Fruit fly (Drosophila melanogaster) whole organism, pupa: Measurements from ENCODE around the gene CG11436.

Experiments used
- CG13204 ChIP-seq: fragments of 200-800 bp; sonication (Bioruptor generic); optimal IDR thresholded peaks from 2 replicates; lab custom pipeline; 2018; ENCODE audit warnings: missing biosample characterization, mild to moderate bottlenecking, missing genetic modification characterization, moderate library complexity
- CG14655 ChIP-seq: fragments of 200-800 bp; sonication (Bioruptor generic); optimal IDR thresholded peaks from 3 replicates; lab custom pipeline; 2017; ENCODE audit warnings: mild to moderate bottlenecking, missing biosample characterization, missing genetic modification reagents, missing genetic modification characterization
- CG15710 ChIP-seq: fragments of 200-800 bp; sonication (Bioruptor generic); optimal IDR thresholded peaks from 2 replicates; lab custom pipeline; 2018; ENCODE audit warnings: missing biosample characterization, mild to moderate bottlenecking, missing genetic modification characterization, moderate library complexity
- CG17806 ChIP-seq: fragments of 200-800 bp; sonication (Bioruptor generic); optimal IDR thresholded peaks from 2 replicates; lab custom pipeline; 2018; ENCODE audit warnings: missing biosample characterization, mild to moderate bottlenecking, missing genetic modification characterization, moderate library complexity
- CG32121 ChIP-seq: fragments of 200-800 bp; sonication (Bioruptor generic); IDR thresholded peaks from 2 replicates; pipeline ENCODE4 v1.3.6; 2022; ENCODE audit warnings: missing biosample characterization, missing genetic modification characterization
- CG4496 ChIP-seq: fragments of 200-800 bp; sonication (Bioruptor generic); IDR thresholded peaks from 3 replicates; pipeline ENCODE4 v1.3.6; 2022; ENCODE audit warnings: missing biosample characterization, missing genetic modification characterization
- CG8301 ChIP-seq: fragments of 200-800 bp; sonication (Bioruptor generic); optimal IDR thresholded peaks from 2 replicates; lab custom pipeline; 2018; ENCODE audit warnings: missing biosample characterization, mild to moderate bottlenecking, missing genetic modification characterization
- D1 ChIP-seq: fragments of 200-800 bp; sonication (Bioruptor generic); optimal IDR thresholded peaks from 2 replicates; lab custom pipeline; 2018; ENCODE audit warnings: missing biosample characterization, mild to moderate bottlenecking, missing genetic modification characterization, moderate library complexity
- EcR ChIP-seq: fragments of 200-800 bp; sonication (Bioruptor generic); optimal IDR thresholded peaks from 3 replicates; lab custom pipeline; 2019; ENCODE audit warnings: missing biosample characterization, missing genetic modification characterization, mild to moderate bottlenecking, moderate library complexity, missing genetic modification reagents
- Pif1B ChIP-seq: fragments of 200-800 bp; sonication (Bioruptor generic); optimal IDR thresholded peaks from 3 replicates; lab custom pipeline; 2016; ENCODE audit warnings: missing biosample characterization, missing genetic modification characterization
- fd96Ca ChIP-seq: fragments of 200-800 bp; sonication (Bioruptor generic); IDR thresholded peaks from 3 replicates; pipeline ENCODE4 v1.3.6; 2022; ENCODE audit warnings: missing biosample characterization, missing genetic modification characterization
- gl ChIP-seq: fragments of 200-800 bp; sonication (Bioruptor generic); optimal IDR thresholded peaks from 2 replicates; lab custom pipeline; 2018; ENCODE audit warnings: missing biosample characterization, mild to moderate bottlenecking, missing genetic modification characterization

DNA sequence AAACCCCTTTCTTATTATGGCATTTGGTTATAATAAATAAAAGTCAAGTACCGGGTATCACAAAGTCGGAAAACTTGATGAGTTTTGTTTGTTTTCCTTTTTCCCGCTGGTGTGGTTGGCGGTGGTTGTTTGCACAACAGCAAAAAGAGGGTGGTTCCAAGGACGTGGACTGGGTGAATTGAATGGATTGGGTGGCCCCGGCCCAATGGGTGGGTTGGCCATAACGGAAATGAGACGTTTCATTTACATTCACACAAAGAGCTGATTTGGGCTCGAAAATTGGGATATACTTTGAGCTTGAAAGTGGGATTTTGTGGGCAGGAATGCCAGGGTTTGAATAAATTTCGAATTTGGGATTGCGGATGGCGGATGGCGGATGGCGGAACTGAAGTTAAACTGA, 30.8 kb downstream of the CG11436 start:
- TF ChIP-seq CG32121 (GFP tag; lab: Robert Waterston, UW) (no peak), CG4496 (GFP tag; lab: Robert Waterston, UW) (no peak), CG17806 (tag; lab: Kevin White, UChicago) (no peak), fd96Ca (no peak), D1 (tag; lab: Kevin White, UChicago) (no peak), gl (tag; lab: Kevin White, UChicago) (no peak), CG15710 (no peak), Pif1B (no peak), CG8301 (tag; lab: Kevin White, UChicago) (no peak), EcR (GFP tag; lab: Kevin White, UChicago) (no peak), CG13204 (GFP tag; lab: Kevin White, UChicago) (no peak), CG14655 (GFP tag; lab: Kevin White, UChicago) (no peak)
